Fruit fly (Drosophila melanogaster): ENCODE results near the gene ninaA.
A peak's percentile ranks its signal among the peaks of the same experiment; 100 is the strongest.

ninaA gene

DNA sequence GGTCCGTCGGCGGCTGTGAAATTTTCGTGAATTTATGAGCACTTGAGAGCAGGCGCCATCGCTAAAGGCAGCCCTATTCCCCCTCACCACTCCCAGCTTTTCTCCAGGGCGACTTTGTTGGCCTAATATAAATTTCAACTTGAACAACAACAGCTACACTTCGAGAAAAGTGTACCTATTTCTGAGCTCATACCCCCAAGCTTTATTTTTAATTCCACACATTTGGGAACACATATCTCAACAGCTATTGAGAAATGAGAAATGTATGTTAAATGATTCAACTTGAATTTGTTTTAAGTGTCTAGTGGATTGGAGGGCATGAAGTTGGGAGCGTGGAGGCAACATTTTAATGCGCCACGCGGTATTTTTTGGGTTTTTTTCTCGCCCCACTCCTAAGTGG, 9.6 kb downstream of the ninaA start (continued):
- TF ChIP-seq lov (optimal IDR thresholded peaks at IDR 0.05) (no peak), lov (GFP tag; IDR thresholded peaks at IDR 0.05) (no peak), NfI (GFP tag; optimal IDR thresholded peaks at IDR 0.05) (peak; percentile 20), CG7271 (tag; optimal IDR thresholded peaks at IDR 0.05) (no peak), kah (GFP tag; optimal IDR thresholded peaks at IDR 0.05) (no peak), Atf6 (GFP tag; IDR thresholded peaks at IDR 0.05) (peak; percentile 37; the same call in 1 of the 2 replicates), nmo (GFP tag; optimal IDR thresholded peaks at IDR 0.05) (peak; percentile 13), CG2129 (GFP tag; IDR thresholded peaks at IDR 0.05; ENCODE audit: partially characterized antibody) (no peak), Mes4 (GFP tag; optimal IDR thresholded peaks at IDR 0.05) (no peak), az2 (GFP tag; optimal IDR thresholded peaks at IDR 0.05) (no peak), fd3F (GFP tag; optimal IDR thresholded peaks at IDR 0.05) (no peak), CG31365 (tag; optimal IDR thresholded peaks at IDR 0.05) (no peak), CG17912 (GFP tag; optimal IDR thresholded peaks at IDR 0.05) (no peak), caup (GFP tag; optimal IDR thresholded peaks at IDR 0.05; ENCODE audit: severe bottlenecking) (no peak), lmd (GFP tag; IDR thresholded peaks at IDR 0.05) (peak; percentile 23; the same call in 1 of the 2 replicates), lab (GFP tag; optimal IDR thresholded peaks at IDR 0.05) (peak; percentile 59), Oli (tag; optimal IDR thresholded peaks at IDR 0.05) (peak; percentile 20), cwo (GFP tag; optimal IDR thresholded peaks at IDR 0.05) (no peak), CG18476 (GFP tag; optimal IDR thresholded peaks at IDR 0.05) (no peak), tgo (GFP tag; IDR thresholded peaks at IDR 0.05) (peak; percentile 34; the same call in 2 of the 3 replicates), CG15514 (GFP tag; optimal IDR thresholded peaks at IDR 0.05) (peak; percentile 18), CG2889 (GFP tag; IDR thresholded peaks at IDR 0.05) (0 out of 3 replicates have a peak, but pooled peaks have one; percentile 20), CG12299 (tag; optimal IDR thresholded peaks at IDR 0.05) (no peak), Dbx (GFP tag; IDR thresholded peaks at IDR 0.05) (no peak), Xbp1 (GFP tag; optimal IDR thresholded peaks at IDR 0.05) (no peak), CG32532 (GFP tag; IDR thresholded peaks at IDR 0.05) (no peak), rib (GFP tag; IDR thresholded peaks at IDR 0.05) (no peak), CG6683 (GFP tag; optimal IDR thresholded peaks at IDR 0.05) (no peak), zen (tag; optimal IDR thresholded peaks at IDR 0.05) (no peak)

- TF ChIP-seq tgo (GFP tag; IDR thresholded peaks at IDR 0.05) = no peak
- peak; percentile 44 for TF ChIP-seq CTCF (GFP tag; optimal IDR thresholded peaks at IDR 0.05)
- TF ChIP-seq CG7357 (GFP tag; IDR thresholded peaks at IDR 0.05) = 0 out of 3 replicates have a peak, but pooled peaks have one; percentile 22
Observed at dm6 chr2L:887788-888187, 10.7 kb downstream of the ninaA start.

- TF ChIP-seq ken (GFP tag; IDR thresholded peaks at IDR 0.05) = 0 out of 3 replicates have a peak, but pooled peaks have one; percentile 44
- TF ChIP-seq CG15601 (tag; optimal IDR thresholded peaks at IDR 0.05) = no peak
- TF ChIP-seq CG12769 (tag; optimal IDR thresholded peaks at IDR 0.05) = peak; percentile 75
- TF ChIP-seq unpg (GFP tag; optimal IDR thresholded peaks at IDR 0.05) = no peak
- TF ChIP-seq CG10321 (GFP tag; IDR thresholded peaks at IDR 0.05) = no peak
- TF ChIP-seq CG11247 (GFP tag; IDR thresholded peaks at IDR 0.05) = no peak
- no peak for TF ChIP-seq exex (tag; optimal IDR thresholded peaks at IDR 0.05)
- TF ChIP-seq ems (GFP tag; optimal IDR thresholded peaks at IDR 0.05) = no peak
- TF ChIP-seq Hand (GFP tag; optimal IDR thresholded peaks at IDR 0.05) = peak; percentile 11
- no peak for TF ChIP-seq ranshi (GFP tag; IDR thresholded peaks at IDR 0.05)
- TF ChIP-seq E2f1 (GFP tag; IDR thresholded peaks at IDR 0.05) = peak; percentile 38; the same call in 1 of the 2 replicates
- peak; percentile 30; the same call in 1 of the 2 replicates for TF ChIP-seq CG4730 (GFP tag; IDR thresholded peaks at IDR 0.05)
- no peak for TF ChIP-seq CkIIα-i1 (GFP tag; IDR thresholded peaks at IDR 0.05)
- TF ChIP-seq PHDP (tag; optimal IDR thresholded peaks at IDR 0.05) = peak; percentile 31
- no peak for TF ChIP-seq Adf1 (GFP tag; IDR thresholded peaks at IDR 0.05)
- TF ChIP-seq wor (GFP tag; IDR thresholded peaks at IDR 0.05) = peak; percentile 28; the same call in 1 of the 2 replicates
- no peak for TF ChIP-seq prd (optimal IDR thresholded peaks at IDR 0.05)
- peak; percentile 71 for TF ChIP-seq prd (GFP tag; IDR thresholded peaks at IDR 0.05)
- peak; percentile 2 for TF ChIP-seq CG12942 (GFP tag; optimal IDR thresholded peaks at IDR 0.05)
- TF ChIP-seq Ada2b (GFP tag; IDR thresholded peaks at IDR 0.05) = peak; percentile 29; the same call in 1 of the 2 replicates
Observed at dm6 chr2L:889799-890198, 12.7 kb downstream of the ninaA start.

Data from whole organism, embryonic.